Fruit fly (Drosophila melanogaster) whole organism, prepupa: Measurements from ENCODE around the gene OXA1L.

Experiments
- Blimp-1 ChIP-seq: fragments of 200-800 bp; sonication (Bioruptor generic); optimal IDR thresholded peaks from 3 replicates; lab custom pipeline; 2017; ENCODE audit warnings: missing biosample characterization, missing genetic modification characterization, mild to moderate bottlenecking, moderate library complexity, missing genetic modification reagents
- CG10631 ChIP-seq: fragments of 200-800 bp; sonication (Bioruptor generic); optimal IDR thresholded peaks from 2 replicates; lab custom pipeline; 2016; ENCODE audit warnings: missing biosample characterization, missing genetic modification characterization
- CG10669 ChIP-seq: fragments of 200-800 bp; sonication (Bioruptor generic); optimal IDR thresholded peaks from 3 replicates; lab custom pipeline; 2018; ENCODE audit warnings: missing biosample characterization, mild to moderate bottlenecking, missing genetic modification characterization, moderate library complexity
- CG11294 ChIP-seq: fragments of 200-800 bp; sonication (Bioruptor generic); IDR thresholded peaks from 2 replicates; pipeline ENCODE4 v1.3.6; 2022; ENCODE audit warnings: missing biosample characterization, missing genetic modification characterization
- CG11762 ChIP-seq: fragments of 200-800 bp; sonication (Bioruptor generic); optimal IDR thresholded peaks from 3 replicates; lab custom pipeline; 2016; ENCODE audit warnings: missing biosample characterization, missing genetic modification characterization; ENCODE audit not compliant: insufficient read depth
- CG1621 ChIP-seq: fragments of 200-800 bp; sonication (Bioruptor generic); optimal IDR thresholded peaks from 3 replicates; lab custom pipeline; 2018; ENCODE audit warnings: missing biosample characterization, mild to moderate bottlenecking, missing genetic modification characterization
- CG16779 ChIP-seq: fragments of 200-800 bp; sonication (Bioruptor generic); optimal IDR thresholded peaks from 3 replicates; lab custom pipeline; 2017; ENCODE audit warnings: missing biosample characterization, mild to moderate bottlenecking, missing genetic modification characterization
- CG3032 ChIP-seq: fragments of 200-800 bp; optimal IDR thresholded peaks from 2 replicates; lab custom pipeline; 2019; ENCODE audit warnings: missing biosample characterization, mild to moderate bottlenecking, missing genetic modification characterization, moderate library complexity
- CG31627 ChIP-seq: fragments of 200-800 bp; sonication (Bioruptor generic); optimal IDR thresholded peaks from 3 replicates; lab custom pipeline; 2016; ENCODE audit warnings: missing biosample characterization, missing genetic modification characterization
- CG34406 ChIP-seq: fragments of 200-800 bp; sonication (Bioruptor generic); optimal IDR thresholded peaks from 3 replicates; lab custom pipeline; 2016; ENCODE audit warnings: missing biosample characterization, missing genetic modification characterization
- CG3919 ChIP-seq: fragments of 200-800 bp; sonication (Bioruptor generic); optimal IDR thresholded peaks from 3 replicates; lab custom pipeline; 2016; ENCODE audit warnings: missing biosample characterization, missing genetic modification characterization
- CG4318 ChIP-seq: fragments of 200-800 bp; sonication (Bioruptor generic); optimal IDR thresholded peaks from 3 replicates; lab custom pipeline; 2017; ENCODE audit warnings: missing biosample characterization, mild to moderate bottlenecking, missing genetic modification characterization
- CG6163 ChIP-seq: fragments of 200-800 bp; sonication (Bioruptor generic); IDR thresholded peaks from 3 replicates; pipeline ENCODE4 v1.3.6; 2022; ENCODE audit warnings: missing biosample characterization, missing genetic modification characterization
- CG6276 ChIP-seq: fragments of 200-800 bp; sonication (Bioruptor generic); optimal IDR thresholded peaks from 2 replicates; lab custom pipeline; 2017; ENCODE audit warnings: missing biosample characterization, mild to moderate bottlenecking, missing genetic modification characterization
- CG6792 ChIP-seq: fragments of 200-800 bp; sonication (Bioruptor generic); optimal IDR thresholded peaks from 3 replicates; lab custom pipeline; 2016; ENCODE audit warnings: missing biosample characterization, missing genetic modification characterization
- CG6854 ChIP-seq: fragments of 200-800 bp; sonication (Bioruptor generic); optimal IDR thresholded peaks from 2 replicates; lab custom pipeline; 2017; ENCODE audit warnings: missing biosample characterization, mild to moderate bottlenecking, missing genetic modification characterization
- CG7368 ChIP-seq: fragments of 200-800 bp; sonication (Bioruptor generic); optimal IDR thresholded peaks from 3 replicates; lab custom pipeline; 2016; ENCODE audit warnings: missing biosample characterization, missing genetic modification characterization
- CG8119 ChIP-seq: fragments of 200-800 bp; sonication (Bioruptor generic); IDR thresholded peaks from 3 replicates; pipeline ENCODE4 v1.3.6; 2022; ENCODE audit warnings: missing biosample characterization, missing genetic modification characterization
- CG8632 ChIP-seq: fragments of 200-800 bp; sonication (Bioruptor generic); optimal IDR thresholded peaks from 3 replicates; lab custom pipeline; 2016; ENCODE audit warnings: missing biosample characterization, missing genetic modification characterization
- Eip75B ChIP-seq: fragments of 200-800 bp; sonication (Bioruptor generic); optimal IDR thresholded peaks from 3 replicates; lab custom pipeline; 2016; ENCODE audit warnings: missing biosample characterization, missing genetic modification characterization
- Eip78C ChIP-seq: fragments of 200-800 bp; sonication (Bioruptor generic); peaks from one replicate; lab custom pipeline; 2016; ENCODE audit warnings: missing biosample characterization, missing genetic modification characterization
- Eip93F ChIP-seq: fragments of 200-800 bp; sonication (Bioruptor generic); optimal IDR thresholded peaks from 2 replicates; lab custom pipeline; 2016; ENCODE audit warnings: missing biosample characterization, mild to moderate bottlenecking, missing genetic modification characterization
- Ets21C ChIP-seq: fragments of 200-800 bp; sonication (Bioruptor generic); optimal IDR thresholded peaks from 3 replicates; lab custom pipeline; 2016; ENCODE audit warnings: missing biosample characterization, missing genetic modification characterization
- Gug ChIP-seq: fragments of 200-800 bp; sonication (Bioruptor generic); IDR thresholded peaks from 2 replicates; pipeline ENCODE4 v1.3.6; 2022; ENCODE audit warnings: missing biosample characterization, missing genetic modification characterization
- Hr38 ChIP-seq: sonication (Bioruptor generic); optimal IDR thresholded peaks from 2 replicates; lab custom pipeline; 2016; ENCODE audit warnings: missing biosample characterization, missing genetic modification characterization
- Hr39 ChIP-seq: fragments of 200-800 bp; sonication (Bioruptor generic); optimal IDR thresholded peaks from 2 replicates; lab custom pipeline; 2016; ENCODE audit warnings: missing biosample characterization, missing genetic modification characterization
- Hr4 ChIP-seq: fragments of 200-800 bp; sonication (Bioruptor generic); optimal IDR thresholded peaks from 3 replicates; lab custom pipeline; 2016; ENCODE audit warnings: missing biosample characterization, missing genetic modification characterization
- Lpt ChIP-seq: fragments of 200-800 bp; sonication (Bioruptor generic); optimal IDR thresholded peaks from 3 replicates; lab custom pipeline; 2016; ENCODE audit warnings: missing biosample characterization, missing genetic modification characterization
- Met ChIP-seq: fragments of 200-800 bp; sonication (Bioruptor generic); optimal IDR thresholded peaks from 3 replicates; lab custom pipeline; 2016; ENCODE audit warnings: missing biosample characterization, missing genetic modification characterization
- OdsH ChIP-seq: fragments of 200-800 bp; sonication (Bioruptor generic); optimal IDR thresholded peaks from 3 replicates; lab custom pipeline; 2016; ENCODE audit warnings: missing biosample characterization, missing genetic modification characterization
- Smox ChIP-seq: fragments of 200-800 bp; sonication (Bioruptor generic); optimal IDR thresholded peaks from 3 replicates; lab custom pipeline; 2016; ENCODE audit warnings: missing biosample characterization, missing genetic modification characterization
- Sox102F ChIP-seq: fragments of 200-800 bp; sonication (Bioruptor generic); optimal IDR thresholded peaks from 2 replicates; lab custom pipeline; 2016; ENCODE audit warnings: missing biosample characterization, mild to moderate bottlenecking, missing genetic modification characterization
- Sox14 ChIP-seq: fragments of 200-800 bp; sonication (Bioruptor generic); optimal IDR thresholded peaks from 3 replicates; lab custom pipeline; 2016; ENCODE audit warnings: missing biosample characterization, missing genetic modification characterization
- Sox15 ChIP-seq: fragments of 200-800 bp; sonication (Bioruptor generic); optimal IDR thresholded peaks from 3 replicates; lab custom pipeline; 2016; ENCODE audit warnings: missing biosample characterization, missing genetic modification characterization
- achi ChIP-seq: fragments of 200-800 bp; sonication (Bioruptor generic); optimal IDR thresholded peaks from 3 replicates; lab custom pipeline; 2016; ENCODE audit warnings: missing biosample characterization, missing genetic modification characterization
- cyc ChIP-seq: fragments of 200-800 bp; sonication (Bioruptor generic); optimal IDR thresholded peaks from 3 replicates; lab custom pipeline; 2016; ENCODE audit warnings: missing biosample characterization, missing genetic modification characterization
- dac ChIP-seq: fragments of 200-800 bp; sonication (Bioruptor generic); optimal IDR thresholded peaks from 2 replicates; lab custom pipeline; 2017; ENCODE audit warnings: missing biosample characterization, mild to moderate bottlenecking, missing genetic modification characterization
- dsx ChIP-seq: fragments of 200-800 bp; optimal IDR thresholded peaks from 3 replicates; lab custom pipeline; 2019; ENCODE audit warnings: missing biosample characterization, mild to moderate bottlenecking, missing genetic modification characterization, moderate library complexity; ENCODE audit not compliant: poor library complexity, severe bottlenecking
- esn ChIP-seq: fragments of 200-800 bp; sonication (Bioruptor generic); optimal IDR thresholded peaks from 2 replicates; lab custom pipeline; 2016; ENCODE audit warnings: missing biosample characterization, mild to moderate bottlenecking, missing genetic modification characterization, moderate library complexity
- fd59A ChIP-seq: fragments of 200-800 bp; sonication (Bioruptor generic); optimal IDR thresholded peaks from 2 replicates; lab custom pipeline; 2017; ENCODE audit warnings: missing biosample characterization, mild to moderate bottlenecking, missing genetic modification characterization, missing genetic modification reagents
- fd85E ChIP-seq: fragments of 200-800 bp; sonication (Bioruptor generic); optimal IDR thresholded peaks from 3 replicates; lab custom pipeline; 2016; ENCODE audit warnings: missing biosample characterization, missing genetic modification characterization
- pdm3 ChIP-seq: fragments of 200-800 bp; sonication (Bioruptor generic); optimal IDR thresholded peaks from 3 replicates; lab custom pipeline; 2016; ENCODE audit warnings: missing biosample characterization, missing genetic modification characterization
- salr ChIP-seq, 2 experiments: fragments of 200-800 bp; sonication (Bioruptor generic); optimal IDR thresholded peaks; 3 replicates each; lab custom pipeline; 2016 to 2018; ENCODE audit warnings: missing biosample characterization in 2 of 2, missing genetic modification characterization in 2 of 2, mild to moderate bottlenecking in 1 of 2
- ss ChIP-seq, 2 experiments: fragments of 200-800 bp; sonication (Bioruptor generic); optimal IDR thresholded peaks; 2 replicates in 1 of 2; 3 replicates in 1 of 2; lab custom pipeline; 2017 to 2018; ENCODE audit warnings: mild to moderate bottlenecking in 2 of 2, missing biosample characterization in 2 of 2, missing genetic modification characterization in 2 of 2, moderate library complexity in 1 of 2
- svp ChIP-seq: fragments of 200-800 bp; sonication (Bioruptor generic); peaks from one replicate; lab custom pipeline; 2016; ENCODE audit warnings: missing biosample characterization, missing genetic modification characterization
- topi ChIP-seq: fragments of 200-800 bp; sonication (Bioruptor generic); optimal IDR thresholded peaks from 3 replicates; lab custom pipeline; 2016; ENCODE audit warnings: missing biosample characterization, missing genetic modification characterization
- vri ChIP-seq: fragments of 200-800 bp; sonication (Bioruptor generic); optimal IDR thresholded peaks from 3 replicates; lab custom pipeline; 2016; ENCODE audit warnings: missing biosample characterization, mild to moderate bottlenecking, missing genetic modification characterization

OXA1L gene

dm6 chr3L:10918454-10918853, 32.2 kb upstream of the OXA1L start:
- TF ChIP-seq ss (GFP tag; optimal IDR thresholded peaks at IDR 0.05; lab: Kevin White, UChicago) (peak in 1 of 2 experiments; percentile 93), Eip75B (GFP tag; lab: Kevin White, UChicago) (no peak), Hr4 (GFP tag; lab: Kevin White, UChicago) (no peak), Met (GFP tag; lab: Kevin White, UChicago) (no peak), CG10669 (GFP tag; lab: Kevin White, UChicago) (no peak)

- TF ChIP-seq Blimp-1 (GFP tag; lab: Kevin White, UChicago) = no peak
- TF ChIP-seq Sox14 = no peak
- no peak for TF ChIP-seq CG6163
- no peak for TF ChIP-seq svp
- no peak for TF ChIP-seq CG6854 (GFP tag; lab: Kevin White, UChicago)
- TF ChIP-seq CG8119 = no peak
- no peak for TF ChIP-seq Ets21C
- TF ChIP-seq Smox (GFP tag; lab: Kevin White, UChicago) = no peak
- no peak for TF ChIP-seq CG11762
- TF ChIP-seq Hr38 (GFP tag; lab: Kevin White, UChicago) = no peak
- no peak for TF ChIP-seq Sox15
- TF ChIP-seq fd85E (GFP tag; lab: Kevin White, UChicago) = no peak
- TF ChIP-seq CG34406 = no peak
- TF ChIP-seq Eip78C (GFP tag; lab: Kevin White, UChicago) = no peak
- TF ChIP-seq pdm3 (GFP tag; lab: Kevin White, UChicago) = no peak
- no peak for TF ChIP-seq CG7368 (GFP tag; lab: Kevin White, UChicago)
- TF ChIP-seq topi = no peak
- TF ChIP-seq Lpt = no peak
- no peak for TF ChIP-seq fd59A (GFP tag; lab: Kevin White, UChicago)
Measured at dm6 chr3L:10917263-10917662, 31.0 kb upstream of the OXA1L start.

- TF ChIP-seq Eip78C (GFP tag; lab: Kevin White, UChicago) (peak; percentile 87), CG11294 (GFP tag; lab: Robert Waterston, UW) (peak; percentile 72), dac (GFP tag; lab: Kevin White, UChicago) (peak; percentile 72), achi (GFP tag; lab: Kevin White, UChicago) (peak; percentile 63), CG6276 (GFP tag; lab: Kevin White, UChicago) (peak; percentile 84), ss (GFP tag; optimal IDR thresholded peaks at IDR 0.05; lab: Kevin White, UChicago) (peak; percentile 17 to 53), salr (GFP tag; optimal IDR thresholded peaks at IDR 0.05; lab: Kevin White, UChicago) (peak; percentile 12 to 51), Sox102F (peak; percentile 44), CG8632 (GFP tag; lab: Kevin White, UChicago) (peak; percentile 41), CG8119 (peak; percentile 85), CG6163 (peak; percentile 90), cyc (GFP tag; lab: Kevin White, UChicago) (peak; percentile 49), Eip93F (no peak), CG34406 (peak; percentile 42), fd85E (GFP tag; lab: Kevin White, UChicago) (no peak), CG6792 (GFP tag; lab: Kevin White, UChicago) (peak; percentile 48), CG31627 (peak; percentile 30), CG10631 (GFP tag; lab: Kevin White, UChicago) (peak; percentile 67), Eip75B (GFP tag; lab: Kevin White, UChicago) (peak; percentile 65), Met (GFP tag; lab: Kevin White, UChicago) (peak; percentile 51), Sox15 (no peak), CG3919 (GFP tag; lab: Kevin White, UChicago) (peak; percentile 48), Ets21C (no peak), CG1621 (tag; lab: Kevin White, UChicago) (peak; percentile 56), Lpt (peak; percentile 35), esn (GFP tag; lab: Kevin White, UChicago) (peak; percentile 53), CG7368 (GFP tag; lab: Kevin White, UChicago) (no peak), Hr39 (GFP tag; lab: Kevin White, UChicago) (peak; percentile 51), CG4318 (GFP tag; lab: Kevin White, UChicago) (peak; percentile 81), vri (GFP tag; lab: Kevin White, UChicago) (no peak), Gug (GFP tag; lab: Robert Waterston, UW) (peak; percentile 85), Hr4 (GFP tag; lab: Kevin White, UChicago) (peak; percentile 84), OdsH (GFP tag; lab: Kevin White, UChicago) (peak; percentile 73), CG16779 (no peak), CG3032 (peak; percentile 67), CG6854 (GFP tag; lab: Kevin White, UChicago) (no peak), dsx (peak; percentile 58)
Measured at dm6 chr3L:10913214-10913613, 26.9 kb upstream of the OXA1L start.
